Fruit fly (Drosophila melanogaster) whole organism, embryonic: ENCODE results near the gene Tfb4.
A peak's percentile ranks its signal among the peaks of the same experiment; 100 is the strongest.

Source experiments
- Antp ChIP-seq: fragments of 200-800 bp; sonication (Bioruptor generic); optimal IDR thresholded peaks from 3 replicates; lab custom pipeline; 2016; ENCODE audit warnings: missing biosample characterization, missing genetic modification characterization
- Atf-2 ChIP-seq: fragments of 200-800 bp; sonication (Bioruptor generic); optimal IDR thresholded peaks from 2 replicates; lab custom pipeline; 2016; ENCODE audit warnings: missing biosample characterization, missing genetic modification characterization
- BEAF-32 ChIP-seq: fragments of 200-800 bp; sonication (Bioruptor generic); optimal IDR thresholded peaks from 3 replicates; lab custom pipeline; 2017; ENCODE audit warnings: missing biosample characterization, missing genetic modification characterization, mild to moderate bottlenecking, moderate library complexity, missing genetic modification reagents
- Blimp-1 ChIP-seq: fragments of 200-800 bp; sonication (Bioruptor generic); optimal IDR thresholded peaks from 3 replicates; lab custom pipeline; 2018; ENCODE audit warnings: missing biosample characterization, missing genetic modification characterization, mild to moderate bottlenecking, moderate library complexity, missing genetic modification reagents
- CG1024 ChIP-seq: fragments of 200-800 bp; sonication (Bioruptor generic); IDR thresholded peaks from 2 replicates; pipeline ENCODE4 v1.3.6; 2022; ENCODE audit warnings: missing biosample characterization, missing genetic modification characterization
- CG11456 ChIP-seq: fragments of 200-800 bp; sonication (Bioruptor generic); IDR thresholded peaks from 3 replicates; pipeline ENCODE4 v1.3.6; 2022; ENCODE audit warnings: missing biosample characterization, missing genetic modification characterization
- CG11695 ChIP-seq: fragments of 200-800 bp; sonication (Bioruptor generic); IDR thresholded peaks from 3 replicates; pipeline ENCODE4 v1.3.6; 2022; ENCODE audit warnings: missing biosample characterization, missing genetic modification characterization
- CG12659 ChIP-seq: fragments of 200-800 bp; sonication (Bioruptor generic); optimal IDR thresholded peaks from 3 replicates; lab custom pipeline; 2017; ENCODE audit warnings: mild to moderate bottlenecking, missing biosample characterization, missing genetic modification reagents, missing genetic modification characterization
- CG14965 ChIP-seq: fragments of 200-800 bp; sonication (Bioruptor generic); optimal IDR thresholded peaks from 2 replicates; lab custom pipeline; 2016; ENCODE audit warnings: missing biosample characterization, missing genetic modification characterization, borderline replicate concordance
- CG1529 ChIP-seq: fragments of 200-800 bp; sonication (Bioruptor generic); optimal IDR thresholded peaks from 3 replicates; lab custom pipeline; 2018; ENCODE audit warnings: missing biosample characterization, missing genetic modification characterization
- CG15514 ChIP-seq: fragments of 200-800 bp; sonication (Bioruptor generic); optimal IDR thresholded peaks from 3 replicates; lab custom pipeline; 2017; ENCODE audit warnings: missing biosample characterization, missing genetic modification characterization, mild to moderate bottlenecking, moderate library complexity, missing genetic modification reagents
- CG17359 ChIP-seq: fragments of 200-800 bp; sonication (Bioruptor generic); optimal IDR thresholded peaks from 3 replicates; lab custom pipeline; 2018; ENCODE audit warnings: missing biosample characterization, mild to moderate bottlenecking, missing genetic modification characterization, moderate library complexity
- CG17361 ChIP-seq: fragments of 200-800 bp; sonication (Bioruptor generic); IDR thresholded peaks from 3 replicates; pipeline ENCODE4 v1.3.6; 2022; ENCODE audit warnings: missing biosample characterization, missing genetic modification characterization
- CG18599 ChIP-seq: fragments of 200-800 bp; sonication (Bioruptor generic); optimal IDR thresholded peaks from 3 replicates; lab custom pipeline; 2017; ENCODE audit warnings: missing biosample characterization, missing genetic modification characterization, mild to moderate bottlenecking, moderate library complexity, missing genetic modification reagents
- CG18619 ChIP-seq: fragments of 200-800 bp; sonication (Bioruptor generic); optimal IDR thresholded peaks from 3 replicates; lab custom pipeline; 2017; ENCODE audit warnings: missing biosample characterization, mild to moderate bottlenecking, missing genetic modification characterization
- CG2712 ChIP-seq: fragments of 200-800 bp; optimal IDR thresholded peaks from 3 replicates; lab custom pipeline; 2019; ENCODE audit warnings: missing biosample characterization, mild to moderate bottlenecking, missing genetic modification characterization, moderate library complexity
- CG2889 ChIP-seq: fragments of 200-800 bp; sonication (Bioruptor generic); IDR thresholded peaks from 3 replicates; pipeline ENCODE4 v1.3.6; 2022; ENCODE audit warnings: missing biosample characterization, missing genetic modification characterization
- CG32532 ChIP-seq: fragments of 200-800 bp; sonication (Bioruptor generic); IDR thresholded peaks from 2 replicates; pipeline ENCODE4 v1.3.6; 2022; ENCODE audit warnings: missing biosample characterization, missing genetic modification characterization
- CG3407 ChIP-seq: fragments of 200-800 bp; sonication (Bioruptor generic); optimal IDR thresholded peaks from 2 replicates; lab custom pipeline; 2018; ENCODE audit warnings: missing biosample characterization, mild to moderate bottlenecking, missing genetic modification characterization
- CG34376 ChIP-seq: fragments of 200-800 bp; sonication (Bioruptor generic); optimal IDR thresholded peaks from 2 replicates; lab custom pipeline; 2018; ENCODE audit warnings: missing biosample characterization, mild to moderate bottlenecking, missing genetic modification characterization
- CG42726 ChIP-seq: fragments of 200-800 bp; sonication (Bioruptor generic); IDR thresholded peaks from 2 replicates; pipeline ENCODE4 v1.3.6; 2022; ENCODE audit warnings: missing biosample characterization, missing genetic modification characterization; ENCODE audit not compliant: partially characterized antibody
- CG9215 ChIP-seq: fragments of 200-800 bp; sonication (Bioruptor generic); IDR thresholded peaks from 2 replicates; pipeline ENCODE4 v1.3.6; 2022; ENCODE audit warnings: missing biosample characterization, missing genetic modification characterization
- CG9817 ChIP-seq: fragments of 200-800 bp; sonication (Bioruptor generic); optimal IDR thresholded peaks from 2 replicates; lab custom pipeline; 2018; ENCODE audit warnings: missing biosample characterization, mild to moderate bottlenecking, missing genetic modification characterization, moderate library complexity
- CoRest ChIP-seq: fragments of 200-800 bp; sonication (Bioruptor generic); optimal IDR thresholded peaks from 3 replicates; lab custom pipeline; 2018; ENCODE audit warnings: missing biosample characterization, mild to moderate bottlenecking, missing genetic modification characterization, moderate library complexity
- D19A ChIP-seq: fragments of 200-800 bp; optimal IDR thresholded peaks from 3 replicates; lab custom pipeline; 2019; ENCODE audit warnings: missing biosample characterization, mild to moderate bottlenecking, missing genetic modification characterization, moderate library complexity
- Dref ChIP-seq: fragments of 200-800 bp; sonication (Bioruptor generic); IDR thresholded peaks from 2 replicates; pipeline ENCODE4 v1.3.6; 2022; ENCODE audit warnings: missing biosample characterization, missing genetic modification characterization
- Fer1 ChIP-seq: fragments of 200-800 bp; sonication (Bioruptor generic); optimal IDR thresholded peaks from 2 replicates; lab custom pipeline; 2017; ENCODE audit warnings: missing biosample characterization, mild to moderate bottlenecking, missing genetic modification characterization
- Fer3 ChIP-seq: fragments of 200-800 bp; sonication (Bioruptor generic); optimal IDR thresholded peaks from 2 replicates; lab custom pipeline; 2018; ENCODE audit warnings: missing biosample characterization, mild to moderate bottlenecking, missing genetic modification characterization, moderate library complexity
- Gug ChIP-seq: fragments of 200-800 bp; sonication (Bioruptor generic); IDR thresholded peaks from 4 replicates; pipeline ENCODE4 v1.3.6; 2022; ENCODE audit warnings: missing biosample characterization, missing genetic modification characterization
- Hsf ChIP-seq: fragments of 200-800 bp; sonication (Bioruptor generic); optimal IDR thresholded peaks from 3 replicates; lab custom pipeline; 2016; ENCODE audit warnings: missing biosample characterization, missing genetic modification characterization
- Poxn ChIP-seq: fragments of 200-800 bp; sonication (Bioruptor generic); IDR thresholded peaks from 2 replicates; pipeline ENCODE4 v1.3.6; 2022; ENCODE audit warnings: missing biosample characterization, missing genetic modification characterization
- Rx ChIP-seq: fragments of 200-800 bp; sonication (Bioruptor generic); IDR thresholded peaks from 2 replicates; pipeline ENCODE4 v1.3.6; 2022; ENCODE audit warnings: missing biosample characterization, missing genetic modification characterization
- Scr ChIP-seq: fragments of 200-800 bp; sonication (Bioruptor generic); IDR thresholded peaks from 2 replicates; pipeline ENCODE4 v1.3.6; 2022; ENCODE audit warnings: missing biosample characterization, missing genetic modification characterization; ENCODE audit not compliant: partially characterized antibody
- Sin3A ChIP-seq: fragments of >200 bp; optimal IDR thresholded peaks from 2 replicates; lab custom pipeline; 2018
- Ssrp ChIP-seq: fragments of 200-800 bp; sonication (Bioruptor generic); optimal IDR thresholded peaks from 2 replicates; lab custom pipeline; 2018; ENCODE audit warnings: missing biosample characterization, mild to moderate bottlenecking, missing genetic modification characterization, moderate library complexity
- dpn ChIP-seq, 2 experiments: fragments of 200-800 bp; sonication (Bioruptor generic); optimal IDR thresholded peaks; 3 replicates each; lab custom pipeline; 2016; ENCODE audit warnings: missing biosample characterization in 2 of 2, missing genetic modification characterization in 2 of 2
- eyg ChIP-seq: fragments of 200-800 bp; sonication (Bioruptor generic); optimal IDR thresholded peaks from 3 replicates; lab custom pipeline; 2016; ENCODE audit warnings: missing biosample characterization, missing genetic modification characterization
- gro ChIP-seq: fragments of 200-800 bp; sonication (Bioruptor generic); optimal IDR thresholded peaks from 2 replicates; lab custom pipeline; 2016; ENCODE audit warnings: missing biosample characterization, missing genetic modification characterization
- ind ChIP-seq: fragments of 200-800 bp; sonication (Bioruptor generic); optimal IDR thresholded peaks from 3 replicates; lab custom pipeline; 2016; ENCODE audit warnings: missing biosample characterization, missing genetic modification characterization
- jigr1 ChIP-seq: fragments of 200-800 bp; sonication (Bioruptor generic); IDR thresholded peaks from 3 replicates; pipeline ENCODE4 v1.3.6; 2022; ENCODE audit warnings: missing biosample characterization, missing genetic modification characterization
- pb ChIP-seq: fragments of 200-800 bp; sonication (Bioruptor generic); optimal IDR thresholded peaks from 3 replicates; lab custom pipeline; 2016; ENCODE audit warnings: missing biosample characterization, missing genetic modification characterization
- pros ChIP-seq: fragments of 200-800 bp; sonication (Bioruptor generic); optimal IDR thresholded peaks from 3 replicates; lab custom pipeline; 2019; ENCODE audit warnings: missing biosample characterization, mild to moderate bottlenecking, missing genetic modification characterization, moderate library complexity
- row ChIP-seq: fragments of 200-800 bp; sonication (Bioruptor generic); IDR thresholded peaks from 3 replicates; pipeline ENCODE4 v1.3.6; 2022; ENCODE audit warnings: missing biosample characterization, missing genetic modification characterization
- schlank ChIP-seq: fragments of 200-800 bp; sonication (Bioruptor generic); optimal IDR thresholded peaks from 2 replicates; lab custom pipeline; 2018; ENCODE audit warnings: missing biosample characterization, mild to moderate bottlenecking, missing genetic modification characterization
- sd ChIP-seq: fragments of 200-800 bp; sonication (Bioruptor generic); optimal IDR thresholded peaks from 3 replicates; lab custom pipeline; 2018; ENCODE audit warnings: missing biosample characterization, mild to moderate bottlenecking, missing genetic modification characterization, moderate library complexity
- toy ChIP-seq: fragments of 200-800 bp; sonication (Bioruptor generic); IDR thresholded peaks from 2 replicates; pipeline ENCODE4 v1.3.6; 2022; ENCODE audit warnings: missing biosample characterization, missing genetic modification characterization
- tup ChIP-seq: fragments of 200-800 bp; sonication (Bioruptor generic); optimal IDR thresholded peaks from 2 replicates; lab custom pipeline; 2016; ENCODE audit warnings: missing biosample characterization, mild to moderate bottlenecking, missing genetic modification characterization, moderate library complexity
- usp ChIP-seq: fragments of >200 bp; optimal IDR thresholded peaks from 2 replicates; lab custom pipeline; 2017; ENCODE audit warnings: missing biosample characterization, missing genetic modification characterization
- z ChIP-seq: fragments of 200-800 bp; sonication (Bioruptor generic); IDR thresholded peaks from 3 replicates; pipeline ENCODE4 v1.3.6; 2022; ENCODE audit warnings: missing biosample characterization, missing genetic modification characterization

Gene Tfb4

DNA sequence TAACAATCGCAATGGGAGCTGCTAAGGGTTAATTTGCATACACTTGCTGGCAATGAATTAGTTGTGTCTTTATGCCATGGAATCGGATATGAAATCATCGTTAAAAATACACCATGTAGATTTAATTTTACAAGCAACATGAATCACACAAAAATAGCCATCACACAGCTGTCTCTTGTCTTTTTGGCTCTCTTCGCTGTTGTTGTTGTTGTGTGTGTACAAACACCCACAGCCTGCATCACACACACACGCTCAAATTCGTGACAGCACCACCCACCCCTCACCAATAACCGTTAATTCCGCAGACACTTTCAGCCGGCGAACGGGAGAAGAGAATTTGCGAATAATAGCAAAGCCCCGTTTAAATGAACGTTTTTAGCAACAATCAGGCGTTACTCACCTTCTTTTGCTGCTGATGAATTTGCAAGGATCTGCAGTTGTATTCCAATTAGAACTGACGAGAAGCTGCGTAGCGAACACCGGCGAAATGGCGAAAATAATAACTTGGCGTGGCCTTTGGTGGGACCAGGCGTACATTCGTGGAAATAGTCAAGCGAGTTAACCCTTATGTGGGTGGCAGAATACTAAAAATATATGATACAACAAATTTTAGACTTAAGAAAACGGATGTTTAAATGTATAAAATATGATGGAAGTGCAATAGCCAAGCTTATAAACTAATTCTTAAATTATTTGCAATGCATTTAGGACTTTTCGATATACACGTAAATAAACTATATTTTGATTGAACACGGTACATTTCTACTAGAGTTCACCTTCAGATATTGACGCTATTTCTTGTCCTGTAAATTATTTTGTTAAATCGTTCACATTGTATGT is 7.4 kb upstream of the Tfb4 start, which contains the start of gene capt (continued):
- TF ChIP-seq Dref (GFP tag; lab: Robert Waterston, UW) (no peak), CG14965 (no peak), CG9817 (tag; lab: Kevin White, UChicago) (peak; percentile 45), CG2712 (tag; lab: Kevin White, UChicago) (peak; percentile 24), pb (no peak), row (GFP tag; lab: Robert Waterston, UW) (peak; percentile 94), Antp (GFP tag; lab: Kevin White, UChicago) (no peak), jigr1 (GFP tag; lab: Robert Waterston, UW) (peak; percentile 75; the same call in 2 of the 3 replicates), Gug (0 out of 4 replicates have a peak, but pooled peaks have one; percentile 16), eyg (GFP tag; lab: Kevin White, UChicago) (no peak), gro (GFP tag; lab: Kevin White, UChicago) (peak; percentile 3), CG17359 (no peak), CG11695 (GFP tag; lab: Robert Waterston, UW) (no peak), Scr (GFP tag; lab: Robert Waterston, UW) (no peak; the same call in 1 of the 2 replicates), CG15514 (peak; percentile 50), CG18599 (GFP tag; lab: Kevin White, UChicago) (peak; percentile 54), CG3407 (GFP tag; lab: Kevin White, UChicago) (no peak), CG18619 (no peak), BEAF-32 (peak; percentile 24), Atf-2 (GFP tag; lab: Kevin White, UChicago) (no peak), Hsf (peak; percentile 62), Sin3A (peak; percentile 54), CG12659 (GFP tag; lab: Kevin White, UChicago) (peak; percentile 28), CG34376 (no peak), usp (no peak), CG1024 (GFP tag; lab: Robert Waterston, UW) (no peak), CG32532 (peak; percentile 41; the same call in 1 of the 2 replicates), Poxn (GFP tag; lab: Robert Waterston, UW) (no peak), CG42726 (GFP tag; lab: Robert Waterston, UW) (peak; percentile 52; the same call in 1 of the 2 replicates), CG2889 (GFP tag; lab: Robert Waterston, UW) (no peak), ind (GFP tag; lab: Kevin White, UChicago) (peak; percentile 52), CG11456 (peak; percentile 62; the same call in 1 of the 3 replicates), pros (no peak), CG17361 (GFP tag; lab: Robert Waterston, UW) (peak; percentile 58; the same call in 2 of the 3 replicates), D19A (no peak), Blimp-1 (GFP tag; lab: Kevin White, UChicago) (no peak), CoRest (tag; lab: Kevin White, UChicago) (peak; percentile 56), toy (GFP tag; lab: Robert Waterston, UW) (no peak), dpn (GFP tag; optimal IDR thresholded peaks at IDR 0.05; lab: Kevin White, UChicago) (peak; percentile 24 to 28), schlank (tag; lab: Kevin White, UChicago) (peak; percentile 27), Fer3 (tag; lab: Kevin White, UChicago) (peak; percentile 22), z (0 out of 3 replicates have a peak, but pooled peaks have one; percentile 3), tup (GFP tag; lab: Kevin White, UChicago) (no peak), sd (tag; lab: Kevin White, UChicago) (no peak), CG1529 (GFP tag; lab: Kevin White, UChicago) (no peak), Fer1 (GFP tag; lab: Kevin White, UChicago) (peak; percentile 10), Rx (GFP tag; lab: Robert Waterston, UW) (peak; percentile 25; the same call in 1 of the 2 replicates), CG9215 (peak; percentile 56), Ssrp (peak; percentile 22)
